Worm (Caenorhabditis elegans) whole organism, midembryonic: ENCODE results near the gene F35G12.12.

Source experiments
- T22C8.4 ChIP-seq: fragments of 200-800 bp; sonication (Bioruptor generic); IDR thresholded peaks from 2 replicates; pipeline ENCODE4 v1.3.6; 2022; ENCODE audit warnings: missing genetic modification characterization, missing compliant biosample characterization
- cog-1 ChIP-seq: sonication (generic microtip); optimal IDR thresholded peaks from 2 replicates; lab custom pipeline; 2016; ENCODE audit warnings: missing genetic modification characterization, missing compliant biosample characterization
- flt-1 ChIP-seq: fragments of 200-800 bp; sonication (Bioruptor generic); IDR thresholded peaks from 2 replicates; pipeline ENCODE4 v1.3.6; 2022; ENCODE audit warnings: missing genetic modification characterization, missing compliant biosample characterization
- klf-2 ChIP-seq: fragments of 200-800 bp; sonication (Bioruptor generic); conservative IDR thresholded peaks from 2 replicates; pipeline ENCODE4 v1.3.6; 2022; ENCODE audit warnings: missing genetic modification reagents, missing genetic modification characterization, missing compliant biosample characterization
- med-1 ChIP-seq: sonication (generic microtip); optimal IDR thresholded peaks from 2 replicates; lab custom pipeline; 2017; ENCODE audit warnings: missing genetic modification characterization, mild to moderate bottlenecking, missing compliant biosample characterization, antibody characterized with exemption, missing genetic modification reagents; ENCODE audit not compliant: insufficient read depth
- ref-1 ChIP-seq: fragments of 200-800 bp; sonication (Bioruptor generic); conservative IDR thresholded peaks from 2 replicates; pipeline ENCODE4 v1.3.6; 2022; ENCODE audit warnings: missing genetic modification reagents, missing genetic modification characterization, missing compliant biosample characterization
- tab-1 ChIP-seq: fragments of 200-800 bp; sonication (Bioruptor generic); IDR thresholded peaks from 2 replicates; pipeline ENCODE4 v1.3.6; 2022; ENCODE audit warnings: missing genetic modification characterization, missing compliant biosample characterization
- ztf-23 ChIP-seq: fragments of 200-800 bp; sonication (Bioruptor generic); IDR thresholded peaks from 2 replicates; pipeline ENCODE4 v1.3.6; 2022; ENCODE audit warnings: missing genetic modification reagents, missing genetic modification characterization, missing compliant biosample characterization
- ztf-29 ChIP-seq: fragments of 200-800 bp; sonication (Bioruptor generic); IDR thresholded peaks from 2 replicates; pipeline ENCODE4 v1.3.6; 2022; ENCODE audit warnings: missing genetic modification reagents, missing genetic modification characterization, missing compliant biosample characterization

The F35G12.12 gene

DNA sequence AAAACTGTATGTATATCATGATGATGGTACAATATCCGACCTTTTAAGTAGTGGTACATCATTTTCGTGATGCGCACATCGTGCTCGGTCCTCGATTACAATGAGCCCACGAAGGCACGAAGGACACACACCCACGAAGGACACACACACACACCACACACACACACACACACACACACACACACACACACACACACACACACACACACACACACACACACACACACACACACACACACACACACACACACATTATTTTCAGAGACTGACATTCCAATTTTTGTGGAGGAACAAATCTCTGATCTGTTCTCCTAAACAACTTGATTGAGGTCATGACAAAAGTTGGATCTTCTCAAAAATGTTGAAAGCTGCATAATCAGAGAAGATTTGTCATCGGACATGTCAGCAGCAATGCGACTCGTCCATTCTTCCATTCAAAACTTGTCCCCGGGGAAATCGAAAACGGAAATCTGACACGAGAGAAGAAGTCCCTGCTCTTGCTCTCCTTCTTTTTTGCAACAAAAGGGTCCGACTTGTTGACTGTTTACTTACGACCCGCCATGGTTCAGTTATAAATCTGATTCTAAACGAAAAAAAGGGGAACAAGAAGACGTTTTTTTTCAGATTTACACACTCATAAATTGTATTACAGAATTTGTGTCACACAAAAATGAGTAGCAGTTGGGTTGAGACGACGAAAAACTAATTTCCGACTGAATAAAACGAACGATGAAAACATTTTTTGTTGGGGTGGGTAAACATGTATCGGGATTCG is 44.7 kb downstream of the F35G12.12 start:
- TF ChIP-seq tab-1 (no peak), ztf-29 (GFP tag; lab: Robert Waterston, UW) (no peak), flt-1 (no peak), ref-1 (GFP tag; lab: Robert Waterston, UW) (no peak), med-1 (GFP tag; lab: Kevin White, UChicago) (no peak), T22C8.4 (GFP tag; lab: Robert Waterston, UW) (no peak), cog-1 (tag; lab: Kevin White, UChicago) (no peak), ztf-23 (GFP tag; lab: Robert Waterston, UW) (no peak), klf-2 (GFP tag; lab: Robert Waterston, UW) (no peak)

DNA sequence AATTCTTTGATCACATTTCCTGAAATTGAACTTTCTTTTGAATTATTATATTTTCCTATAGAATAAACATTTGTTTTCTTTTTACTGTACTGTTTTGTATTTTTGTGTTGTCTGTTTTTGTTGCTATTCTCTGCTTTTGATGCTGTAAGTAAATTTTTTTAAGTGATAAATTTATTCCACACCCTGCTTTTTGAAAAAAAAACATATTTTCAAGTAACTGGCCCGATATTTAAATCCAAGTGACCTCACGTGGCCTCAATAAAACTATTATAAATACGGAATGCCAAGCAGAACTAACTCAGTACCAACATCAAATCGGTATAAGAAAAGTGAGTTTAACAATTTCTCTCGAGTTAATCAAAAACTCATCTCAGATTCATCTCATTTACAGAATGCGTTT is 46.6 kb downstream of the F35G12.12 start, which contains the start of gene clec-151:
Gene clec-151, plus strand, starts transcription at position 301 of the 400 bp plus-strand sequence.
- no peak for TF ChIP-seq cog-1 (tag; lab: Kevin White, UChicago)
- TF ChIP-seq T22C8.4 (GFP tag; lab: Robert Waterston, UW), result no peak
- TF ChIP-seq ztf-23 (GFP tag; lab: Robert Waterston, UW), result no peak
- no peak for TF ChIP-seq klf-2 (GFP tag; lab: Robert Waterston, UW)
